Worm (Caenorhabditis elegans) whole organism, early embryonic: Measurements from ENCODE around the gene F32D1.3.

Experiments used
- F13C5.2 ChIP-seq: sonication (generic microtip); optimal IDR thresholded peaks from 2 replicates; lab custom pipeline; 2017; ENCODE audit warnings: mild to moderate bottlenecking, missing genetic modification characterization, inconsistent platforms, missing compliant biosample characterization
- aly-1 ChIP-seq: sonication (generic microtip); optimal IDR thresholded peaks from 2 replicates; lab custom pipeline; 2016; ENCODE audit warnings: missing genetic modification characterization, missing compliant biosample characterization
- ama-1 ChIP-seq: fragments of 150-350 bp; optimal IDR thresholded peaks from 2 replicates; lab custom pipeline; 2014
- ceh-13 ChIP-seq: fragments of 200-800 bp; sonication (Bioruptor generic); optimal IDR thresholded peaks from 2 replicates; lab custom pipeline; 2018; ENCODE audit warnings: mild to moderate bottlenecking, missing genetic modification characterization, missing compliant biosample characterization
- pes-1 ChIP-seq: fragments of 200-800 bp; sonication (Bioruptor generic); IDR thresholded peaks from 2 replicates; pipeline ENCODE4 v1.3.6; 2022; ENCODE audit warnings: missing genetic modification reagents, missing genetic modification characterization, missing compliant biosample characterization
- scrt-1 ChIP-seq: fragments of 200-800 bp; sonication (Bioruptor generic); IDR thresholded peaks from 2 replicates; pipeline ENCODE4 v1.3.6; 2022; ENCODE audit warnings: missing genetic modification characterization, missing compliant biosample characterization

DNA sequence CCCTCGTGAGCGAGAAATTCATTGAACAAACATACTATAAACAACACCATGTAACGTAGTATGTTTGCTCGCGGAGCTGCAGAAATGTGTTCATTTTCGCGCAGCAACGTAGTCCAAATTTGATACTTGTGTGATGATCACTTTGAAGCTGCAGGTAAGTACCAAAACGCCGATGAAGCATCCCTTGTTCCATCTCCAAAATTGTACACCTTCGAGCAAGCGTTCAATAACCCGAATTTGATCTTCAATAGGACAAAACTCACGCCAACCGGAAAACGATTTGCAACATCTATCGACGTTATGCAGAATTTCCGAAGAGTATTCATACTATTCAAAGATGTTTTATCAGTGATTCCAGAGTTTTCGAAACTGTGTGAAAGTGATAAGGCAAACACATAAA is 49.3 kb upstream of the F32D1.3 start, which contains the start of gene Y47D7A.3:
- TF ChIP-seq ama-1 (lab: Kevin White, UChicago) = no peak
- TF ChIP-seq F13C5.2 (tag; lab: Kevin White, UChicago) = no peak
- no peak for TF ChIP-seq scrt-1
- TF ChIP-seq ceh-13 (GFP tag; lab: Kevin White, UChicago) = no peak
- no peak for TF ChIP-seq pes-1 (GFP tag; lab: Robert Waterston, UW)
- TF ChIP-seq aly-1 = no peak
